Fruit fly (Drosophila melanogaster) whole organism, larva: Measurements from ENCODE around the gene CG32112.

ENCODE experiments used
- noc ChIP-seq: fragments of 200-800 bp; sonication (Bioruptor generic); optimal IDR thresholded peaks from 3 replicates; lab custom pipeline; 2019; ENCODE audit warnings: missing biosample characterization, mild to moderate bottlenecking, missing genetic modification characterization, moderate library complexity

Gene CG32112

DNA sequence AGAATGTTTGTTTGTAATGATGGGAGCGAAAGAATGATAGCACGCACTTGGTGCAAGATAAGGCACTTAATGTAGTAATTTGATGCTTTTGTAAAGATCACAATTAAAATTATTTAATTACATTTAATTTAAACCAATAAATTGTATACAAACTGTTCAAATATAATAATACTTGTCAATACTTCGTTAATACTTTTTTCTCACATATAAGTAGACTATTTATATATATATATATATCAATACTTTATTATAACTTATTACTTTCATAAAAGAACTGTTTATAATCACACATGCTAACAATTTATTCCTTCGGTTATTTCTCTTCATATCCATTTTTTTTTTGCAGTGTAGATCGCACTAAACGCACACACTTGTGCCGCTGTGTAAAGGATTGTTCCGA, 23.9 kb upstream of the CG32112 start:
- no peak for TF ChIP-seq noc (tag; lab: Kevin White, UChicago)

DNA sequence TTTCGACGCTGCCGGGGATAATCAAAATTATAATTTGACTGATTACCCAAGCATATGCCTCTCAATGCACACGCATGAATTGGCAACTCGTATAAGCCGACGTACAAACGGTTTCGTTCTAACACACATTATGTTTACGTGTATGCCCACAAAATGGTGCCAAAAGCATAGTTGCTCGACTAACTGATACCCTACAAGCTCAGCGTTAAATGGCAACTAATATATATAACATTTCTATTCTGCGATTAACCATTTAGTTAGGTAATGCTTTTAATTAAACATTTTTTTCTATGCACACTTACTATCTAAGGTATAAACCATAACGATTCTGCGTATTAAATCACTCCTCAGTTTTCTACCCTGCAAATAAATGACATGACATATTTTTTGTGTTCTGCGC, 20.8 kb upstream of the CG32112 start:
- no peak for TF ChIP-seq noc (tag; lab: Kevin White, UChicago)

DNA sequence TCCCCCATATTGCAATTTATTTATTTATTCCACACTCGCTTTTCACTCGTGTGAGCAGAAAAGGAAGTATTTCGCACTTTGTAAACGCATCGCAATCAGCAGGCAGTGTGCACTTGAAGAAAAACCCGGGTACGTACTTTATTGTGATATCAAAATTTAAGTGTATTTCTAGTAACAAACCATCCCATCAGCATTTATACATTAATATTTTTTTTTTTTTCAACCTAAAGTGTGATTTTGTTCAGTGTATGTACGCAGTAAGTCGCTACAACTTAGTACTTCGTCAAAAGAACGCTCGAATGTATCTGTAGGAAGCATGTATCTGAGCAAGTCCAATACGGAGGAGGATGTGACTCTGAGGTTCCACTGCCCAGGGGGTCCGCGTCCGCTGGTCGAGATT, 15.8 kb upstream of the CG32112 start:
- no peak for TF ChIP-seq noc (tag; lab: Kevin White, UChicago)

DNA sequence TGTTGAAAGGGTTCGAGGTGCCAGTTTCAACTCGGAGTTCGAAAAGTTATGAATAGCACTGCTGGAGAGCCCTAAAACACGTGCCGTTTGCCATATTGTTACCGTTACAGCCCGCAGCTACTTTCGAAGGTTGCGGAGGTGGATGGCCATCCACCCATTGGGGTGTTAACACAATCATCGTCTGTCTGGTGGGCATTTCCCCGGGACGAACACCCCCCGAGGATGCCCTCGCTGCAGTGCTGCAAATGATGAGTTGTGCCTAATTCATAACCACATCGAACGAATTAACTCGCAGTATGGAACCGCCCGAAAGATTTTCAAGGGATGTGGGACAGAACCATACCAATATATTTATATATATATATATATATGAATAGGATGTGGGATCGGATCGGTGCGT, 14.3 kb upstream of the CG32112 start:
- TF ChIP-seq noc (tag; lab: Kevin White, UChicago) = no peak

DNA sequence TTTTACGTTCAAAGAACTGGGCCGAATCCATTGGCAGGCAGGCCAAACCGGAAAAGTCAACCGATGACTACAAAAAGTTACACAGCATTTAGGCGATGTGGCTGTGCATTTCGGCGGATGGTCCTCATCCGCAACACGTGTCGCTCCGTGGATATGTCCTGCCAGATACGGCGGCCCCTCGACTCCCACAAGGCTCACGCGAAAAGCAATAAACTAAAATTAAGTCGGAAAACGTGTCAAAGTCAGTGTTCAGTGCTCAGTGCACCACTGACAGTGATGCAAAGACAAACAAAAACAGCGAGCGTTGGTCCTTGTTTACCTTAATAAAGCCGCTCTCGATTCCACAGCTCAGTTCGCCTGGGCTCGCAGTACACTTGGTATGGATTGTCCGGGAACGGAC, 11.9 kb upstream of the CG32112 start:
- no peak for TF ChIP-seq noc (tag; lab: Kevin White, UChicago)

DNA sequence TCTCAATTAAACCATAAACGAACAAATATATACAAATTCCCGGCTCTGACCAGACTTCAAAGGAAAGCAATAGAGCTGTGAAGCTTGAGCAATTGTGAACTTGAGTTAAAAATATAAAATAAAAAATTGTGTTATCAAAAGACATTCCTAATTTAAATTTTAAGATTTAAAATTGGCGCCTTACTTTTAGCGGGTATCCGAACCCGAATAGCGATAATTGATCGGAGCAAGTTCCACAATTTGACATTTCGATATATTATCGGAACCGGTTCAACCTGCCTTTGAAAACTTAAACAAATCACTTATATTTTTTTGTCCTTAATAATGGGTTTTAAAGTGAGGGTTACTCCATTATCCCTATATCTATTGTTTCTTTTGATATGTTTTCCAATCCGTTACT, 8.8 kb upstream of the CG32112 start:
- TF ChIP-seq noc (tag; lab: Kevin White, UChicago) = no peak

DNA sequence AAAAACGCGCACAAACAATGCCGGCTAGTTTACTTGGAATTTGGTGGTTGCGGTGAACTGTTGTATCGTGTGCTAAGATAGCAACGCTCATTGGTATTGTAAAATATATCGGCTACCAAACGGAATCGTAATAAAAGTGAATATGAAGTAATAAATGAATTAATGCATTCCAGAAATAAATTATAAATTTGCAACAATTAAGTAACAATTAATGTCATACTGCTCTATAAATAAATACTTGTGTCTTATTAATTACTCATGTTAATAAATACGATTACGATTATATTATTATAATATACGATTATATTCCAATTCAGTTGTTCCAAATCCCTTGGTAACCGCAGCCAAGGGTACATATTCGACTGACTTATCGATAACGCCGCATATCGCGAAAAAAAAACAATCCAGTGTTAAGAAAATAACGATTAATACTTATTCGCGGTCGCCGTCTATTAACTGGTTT, 6.9 kb upstream of the CG32112 start, which contains the start of the genes SmD1 and Ptp69D:
TSS of gene SmD1 (minus strand) at position 62 of the 463 bp plus-strand sequence.
TSS of gene Ptp69D (plus strand) at position 396 of the 463 bp plus-strand sequence.
- no peak for TF ChIP-seq noc (tag; lab: Kevin White, UChicago)

DNA sequence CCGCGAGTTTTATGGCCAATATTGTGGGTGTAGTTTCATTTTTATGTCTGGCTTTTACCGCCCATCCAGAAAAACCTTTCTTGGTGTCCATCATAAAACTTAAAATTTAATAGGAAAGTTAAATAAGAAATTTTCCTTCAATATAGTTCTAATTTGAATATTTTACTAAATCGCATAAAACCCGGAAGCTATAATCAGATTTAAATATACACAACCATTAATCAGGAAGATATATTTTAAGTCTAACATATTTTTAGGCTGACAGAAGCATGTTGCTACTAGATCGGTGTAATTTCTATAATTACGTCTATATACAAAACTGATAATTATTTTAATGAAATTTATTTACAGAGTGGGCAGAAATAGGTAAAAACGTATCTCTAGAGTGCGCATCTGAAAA, 5.8 kb upstream of the CG32112 start:
- no peak for TF ChIP-seq noc (tag; lab: Kevin White, UChicago)

DNA sequence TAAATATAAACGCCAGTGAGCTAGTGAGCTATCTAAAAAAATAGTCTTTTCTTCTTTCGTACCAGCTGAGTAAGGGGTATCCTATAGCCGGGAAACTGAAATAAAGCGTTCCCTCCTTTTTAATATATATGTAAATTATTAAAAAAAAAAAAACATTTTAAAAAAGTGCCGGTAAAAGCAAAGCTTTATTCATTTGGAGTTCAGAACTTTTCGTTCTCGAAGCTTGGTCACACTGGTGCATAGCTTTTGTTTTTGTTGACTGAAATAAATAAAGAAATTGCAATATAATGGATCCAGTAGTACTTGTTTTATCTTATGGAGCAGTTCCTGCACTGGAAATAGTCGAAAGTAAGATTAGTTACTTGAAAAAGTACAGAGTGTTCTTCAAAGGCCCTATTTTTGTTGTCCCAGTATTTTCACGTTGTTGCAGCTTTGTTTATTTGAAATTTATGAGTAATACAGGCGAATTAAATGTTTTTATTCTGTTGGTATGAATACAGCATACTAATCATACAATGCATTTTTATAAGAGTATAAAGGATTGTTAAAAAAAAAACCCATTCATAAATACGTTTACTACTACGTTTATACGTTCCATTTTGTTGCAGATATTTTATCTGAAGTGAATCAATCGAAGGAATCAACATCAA, 3.7 kb downstream of the CG32112 start, which contains the start of gene CG32109:
TSS of gene CG32109 (plus strand) at position 224 of the 650 bp plus-strand sequence.
- TF ChIP-seq noc (tag; lab: Kevin White, UChicago) = no peak

DNA sequence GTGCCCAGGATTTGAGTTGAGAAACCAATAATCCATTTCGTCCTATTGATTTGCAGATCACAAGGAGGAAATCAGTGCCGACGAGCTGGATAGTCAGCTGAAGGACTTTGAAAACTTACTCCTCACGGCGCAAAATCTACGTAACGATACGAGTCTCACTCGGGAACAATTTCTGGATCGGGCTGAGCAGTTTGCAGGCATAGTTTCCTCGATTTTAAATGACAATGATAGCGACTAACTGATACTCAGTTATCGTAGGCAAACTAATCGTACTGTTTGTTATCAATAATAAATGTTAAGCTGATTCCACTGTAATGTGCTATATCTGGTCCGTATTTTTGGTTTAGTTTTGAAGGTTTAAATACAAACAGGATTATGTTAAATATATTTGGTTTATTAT, 4.7 kb downstream of the CG32112 start:
- TF ChIP-seq noc (tag; lab: Kevin White, UChicago) = no peak

DNA sequence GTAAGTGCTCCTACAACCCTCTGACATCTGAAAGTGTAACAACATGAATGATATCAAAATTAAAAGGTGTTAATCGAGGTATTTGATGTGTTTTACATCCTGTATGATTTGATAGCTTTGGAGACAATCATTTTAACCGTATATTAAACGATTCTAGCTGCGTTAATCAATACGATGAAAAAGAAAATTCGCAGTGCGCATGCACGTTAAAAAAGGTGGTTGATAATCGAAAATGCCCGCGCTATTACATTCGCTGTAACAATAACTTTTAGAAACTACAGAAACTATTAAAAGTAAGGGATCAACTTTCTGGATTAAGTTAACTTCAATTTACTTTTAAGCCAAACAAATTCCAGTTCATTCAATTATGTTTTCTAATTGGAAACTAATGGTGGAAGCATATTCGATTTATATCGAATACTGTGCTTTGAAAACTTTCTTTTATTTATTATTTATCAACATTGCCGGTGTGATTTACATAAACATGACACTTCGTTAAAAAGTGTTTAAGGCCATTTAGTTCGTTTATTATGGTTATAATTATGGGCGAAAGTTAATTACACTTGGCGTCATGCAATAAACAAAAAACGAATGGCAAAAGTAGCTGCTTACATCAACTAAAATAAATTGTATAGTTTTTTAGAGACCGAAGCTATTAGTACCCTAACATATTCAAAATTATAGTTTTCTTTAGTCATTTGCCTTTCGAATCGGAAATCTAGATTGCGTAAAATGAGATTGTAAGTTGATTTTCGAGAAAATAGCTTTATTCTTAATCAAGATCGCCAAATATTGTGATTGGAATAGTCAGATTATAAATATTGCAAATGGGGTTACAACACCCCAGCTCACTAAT, 7.4 kb downstream of the CG32112 start:
- TF ChIP-seq noc (tag; lab: Kevin White, UChicago) = no peak

DNA sequence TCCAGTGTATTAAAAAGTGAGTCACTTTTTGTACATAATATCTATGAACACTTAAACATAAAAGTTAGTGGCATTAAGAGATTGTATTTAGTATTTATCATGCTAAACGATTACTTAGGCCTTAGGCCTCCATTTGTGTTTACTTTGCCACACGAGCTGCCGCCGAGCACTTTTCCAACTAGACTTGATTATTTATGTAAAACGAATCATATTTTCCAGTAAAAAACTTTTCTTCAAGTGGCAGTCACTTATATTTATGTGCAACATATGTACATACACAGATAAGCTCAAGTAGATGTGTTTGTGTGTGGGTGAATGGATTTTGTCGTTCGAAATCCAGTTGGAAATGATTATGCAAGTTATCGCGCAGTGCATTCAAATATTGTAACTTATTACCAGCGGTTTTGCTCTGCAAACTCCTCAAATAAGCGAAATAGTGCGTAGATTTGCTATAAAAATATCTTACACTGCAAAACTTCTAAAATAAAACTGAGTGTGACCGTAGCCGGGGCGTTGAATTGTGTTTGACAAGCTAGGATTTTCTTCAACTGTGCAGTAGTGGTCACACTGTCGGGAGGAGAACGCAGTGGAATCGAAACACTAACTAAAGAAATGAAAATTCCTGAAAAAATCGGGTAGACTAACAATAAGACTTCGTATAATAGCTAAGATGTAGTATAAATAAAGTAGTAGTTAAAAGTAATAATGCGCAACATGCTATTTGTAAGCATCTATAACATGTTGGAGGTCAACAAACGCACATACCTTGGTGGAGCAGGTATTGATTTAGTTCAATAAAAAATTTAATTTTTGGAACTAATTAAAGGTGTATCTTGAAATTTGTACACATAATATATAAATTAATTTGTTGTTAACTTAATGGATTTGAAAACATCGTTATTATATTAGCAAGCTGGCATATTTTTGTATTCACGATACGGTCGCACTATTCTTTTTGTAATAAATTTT, 8.3 kb downstream of the CG32112 start, which contains the start of the genes Klc and CG10984:
TSS of gene Klc (minus strand) at position 490 of the 969 bp plus-strand sequence.
TSS of gene CG10984 (plus strand) at position 553 of the 969 bp plus-strand sequence.
- TF ChIP-seq noc (tag; lab: Kevin White, UChicago) = no peak

DNA sequence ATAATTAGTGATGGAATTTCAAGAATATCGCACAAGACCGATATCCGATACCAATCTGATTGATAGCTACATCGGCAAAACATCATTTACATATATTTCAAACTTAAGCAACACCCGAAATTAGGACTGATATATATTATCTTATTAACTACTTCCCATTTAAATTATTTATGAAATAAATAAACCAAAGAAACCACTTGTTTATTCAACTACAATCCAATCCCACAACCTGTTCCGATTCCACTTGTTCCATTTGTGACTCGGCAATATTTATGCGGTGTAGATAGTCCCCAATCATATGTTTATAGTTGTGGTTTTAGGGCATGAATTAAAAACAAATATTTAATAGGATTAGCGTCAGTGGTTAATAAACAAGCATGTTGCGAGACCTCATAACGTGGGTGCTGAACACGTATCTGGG, 13.3 kb downstream of the CG32112 start, which contains the start of the genes CG10973 and Vps13D:
TSS of gene CG10973 (minus strand) at position 6 of the 421 bp plus-strand sequence.
TSS of gene Vps13D (plus strand) at position 281 of the 421 bp plus-strand sequence.
- no peak for TF ChIP-seq noc (tag; lab: Kevin White, UChicago)

DNA sequence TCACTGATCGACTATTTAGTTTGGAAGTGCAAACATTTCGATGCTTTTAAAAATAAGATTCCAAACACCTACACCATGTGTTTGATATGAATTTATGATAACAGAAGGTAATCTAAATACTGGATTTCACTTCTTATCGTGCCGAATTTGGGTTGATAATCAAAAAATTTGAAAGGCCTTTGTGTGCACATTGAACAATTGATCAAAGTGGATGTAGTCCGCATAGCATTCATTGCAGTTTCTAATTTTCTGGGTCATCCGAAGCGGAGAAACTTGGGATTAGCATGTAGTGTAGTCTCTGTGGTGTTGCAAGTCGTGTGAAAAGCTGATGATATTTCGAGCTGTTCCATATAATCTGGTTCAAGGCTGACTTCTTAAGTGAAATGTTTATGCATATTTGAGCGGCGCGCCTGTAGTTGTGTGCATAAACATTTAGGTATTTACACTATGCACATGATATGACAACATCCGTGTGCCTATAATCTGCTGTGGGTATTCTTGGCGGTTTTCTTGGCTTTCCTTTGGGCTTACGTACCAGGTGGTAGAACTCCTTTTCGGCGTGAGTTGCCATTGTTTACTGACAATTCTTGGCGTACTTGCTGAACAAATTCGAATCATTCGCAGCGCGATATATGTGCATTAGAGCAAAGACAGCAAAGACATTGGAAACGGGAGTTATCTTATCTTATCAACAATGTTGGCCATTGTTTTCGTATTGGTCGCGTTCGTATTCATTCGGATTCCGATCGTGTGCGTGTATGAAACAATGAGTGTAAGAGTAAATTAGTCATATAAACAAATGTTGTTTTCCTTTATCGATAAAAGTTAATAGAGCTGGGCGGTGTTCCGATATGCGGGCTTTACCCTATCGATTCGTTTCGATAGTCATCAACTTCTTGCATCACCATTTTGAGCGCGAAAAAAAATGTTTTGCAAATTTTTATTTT, 31.5 kb downstream of the CG32112 start, which contains the start of gene Hip1:
TSS of gene Hip1 (minus strand) at position 834 of the 947 bp plus-strand sequence.
- TF ChIP-seq noc (tag; lab: Kevin White, UChicago) = no peak
